Worm (Caenorhabditis elegans) whole organism, L4 larva: Measurements from ENCODE around the gene tag-196.

Source experiments
- D1046.2 ChIP-seq: fragments of 200-800 bp; sonication (Bioruptor generic); IDR thresholded peaks from 2 replicates; pipeline ENCODE4 v1.3.6; 2022; ENCODE audit warnings: missing genetic modification characterization, missing compliant biosample characterization
- F10B5.3 ChIP-seq: sonication (generic microtip); optimal IDR thresholded peaks from 2 replicates; lab custom pipeline; 2016; ENCODE audit warnings: mild to moderate bottlenecking, missing genetic modification characterization, missing compliant biosample characterization
- F49E8.2 ChIP-seq: sonication (generic microtip); optimal IDR thresholded peaks from 2 replicates; lab custom pipeline; 2016; ENCODE audit warnings: missing compliant biosample characterization, mild to moderate bottlenecking, missing genetic modification characterization, borderline replicate concordance
- Y48G9A.11 ChIP-seq: fragments of 200-800 bp; sonication (Bioruptor generic); IDR thresholded peaks from 2 replicates; pipeline ENCODE4 v1.3.6; 2022; ENCODE audit warnings: missing genetic modification reagents, missing genetic modification characterization, missing compliant biosample characterization
- Y75B8A.6 ChIP-seq: fragments of 200-800 bp; sonication (Bioruptor generic); IDR thresholded peaks from 2 replicates; pipeline ENCODE4 v1.3.6; 2022; ENCODE audit warnings: missing genetic modification reagents, missing genetic modification characterization, missing compliant biosample characterization
- ZK546.5 ChIP-seq, 2 experiments: sonication (generic microtip); optimal IDR thresholded peaks; 2 replicates each; lab custom pipeline; 2017; ENCODE audit warnings: missing biosample characterization in 2 of 2, missing genetic modification characterization in 2 of 2
- aly-2 ChIP-seq: sonication (generic microtip); optimal IDR thresholded peaks from 2 replicates; lab custom pipeline; 2018; ENCODE audit warnings: missing biosample characterization, missing genetic modification characterization
- arid-1 ChIP-seq: fragments of 200-800 bp; sonication (Bioruptor generic); conservative IDR thresholded peaks from 2 replicates; pipeline ENCODE4 v1.3.6; 2022; ENCODE audit warnings: missing genetic modification reagents, missing genetic modification characterization, missing compliant biosample characterization
- attf-4 ChIP-seq: sonication (generic microtip); optimal IDR thresholded peaks from 3 replicates; lab custom pipeline; 2017; ENCODE audit warnings: missing biosample characterization, missing genetic modification characterization
- ceh-20 ChIP-seq: fragments of 200-800 bp; sonication (Bioruptor generic); IDR thresholded peaks from 2 replicates; pipeline ENCODE4 v1.3.6; 2022; ENCODE audit warnings: missing genetic modification reagents, missing genetic modification characterization, missing compliant biosample characterization
- ceh-28 ChIP-seq: fragments of 150-350 bp; optimal IDR thresholded peaks from 2 replicates; lab custom pipeline; 2014; ENCODE audit warnings: missing biosample characterization, missing genetic modification reagents, missing genetic modification characterization
- ceh-32 ChIP-seq: sonication (generic microtip); optimal IDR thresholded peaks from 2 replicates; lab custom pipeline; 2016; ENCODE audit warnings: mild to moderate bottlenecking, missing genetic modification characterization, missing compliant biosample characterization; ENCODE audit not compliant: poor library complexity
- ceh-44 ChIP-seq: fragments of 200-800 bp; sonication (Bioruptor generic); IDR thresholded peaks from 2 replicates; pipeline ENCODE4 v1.3.6; 2022; ENCODE audit warnings: missing genetic modification reagents, missing genetic modification characterization, missing compliant biosample characterization
- ceh-82 ChIP-seq: sonication (generic microtip); optimal IDR thresholded peaks from 2 replicates; lab custom pipeline; 2017; ENCODE audit warnings: missing biosample characterization, missing genetic modification characterization
- cey-2 ChIP-seq: sonication (generic microtip); optimal IDR thresholded peaks from 3 replicates; lab custom pipeline; 2017; ENCODE audit warnings: missing genetic modification characterization, mild to moderate bottlenecking, missing compliant biosample characterization, antibody characterized with exemption, borderline replicate concordance; ENCODE audit not compliant: insufficient read depth
- daf-16 ChIP-seq, 3 experiments: sonication (generic microtip); optimal IDR thresholded peaks; 2 replicates each; lab custom pipeline; 2016 to 2017; ENCODE audit warnings: missing genetic modification characterization in 3 of 3, missing genetic modification reagents in 3 of 3, mild to moderate bottlenecking in 2 of 3, missing compliant biosample characterization in 2 of 3, missing biosample characterization in 1 of 3, moderate library complexity in 1 of 3
- daf-19 ChIP-seq: fragments of 200-800 bp; sonication (Bioruptor generic); conservative IDR thresholded peaks from 2 replicates; pipeline ENCODE4 v1.3.6; 2022; ENCODE audit warnings: missing genetic modification characterization, missing compliant biosample characterization
- daf-8 ChIP-seq: fragments of 200-800 bp; sonication (Bioruptor generic); IDR thresholded peaks from 2 replicates; pipeline ENCODE4 v1.3.6; 2022; ENCODE audit warnings: missing genetic modification characterization, missing compliant biosample characterization
- dmd-6 ChIP-seq: fragments of 200-800 bp; sonication (Bioruptor generic); IDR thresholded peaks from 2 replicates; pipeline ENCODE4 v1.3.6; 2022; ENCODE audit warnings: missing genetic modification reagents, missing genetic modification characterization, missing compliant biosample characterization
- dmd-9 ChIP-seq: fragments of 200-800 bp; sonication (Bioruptor generic); IDR thresholded peaks from 2 replicates; pipeline ENCODE4 v1.3.6; 2022; ENCODE audit warnings: missing genetic modification reagents, missing genetic modification characterization, missing compliant biosample characterization
- dve-1 ChIP-seq: sonication (generic microtip); optimal IDR thresholded peaks from 2 replicates; lab custom pipeline; 2017; ENCODE audit warnings: antibody characterized with exemption, mild to moderate bottlenecking, missing genetic modification characterization, missing compliant biosample characterization; ENCODE audit not compliant: insufficient read depth
- fkh-10 ChIP-seq: fragments of 150-350 bp; optimal IDR thresholded peaks from 2 replicates; lab custom pipeline; 2014; ENCODE audit warnings: missing biosample characterization, missing genetic modification reagents, missing genetic modification characterization
- fos-1 ChIP-seq: fragments of 150-350 bp; optimal IDR thresholded peaks from 2 replicates; lab custom pipeline; 2014; ENCODE audit warnings: missing biosample characterization, missing genetic modification characterization
- hlh-11 ChIP-seq: fragments of 200-800 bp; sonication (Bioruptor generic); optimal IDR thresholded peaks from 2 replicates; lab custom pipeline; 2018; ENCODE audit warnings: mild to moderate bottlenecking, missing genetic modification characterization, missing compliant biosample characterization
- jun-1 ChIP-seq: fragments of 150-350 bp; optimal IDR thresholded peaks from 2 replicates; lab custom pipeline; 2014; ENCODE audit warnings: missing biosample characterization, missing genetic modification reagents, missing genetic modification characterization
- lim-7 ChIP-seq: fragments of 200-800 bp; sonication (Bioruptor generic); IDR thresholded peaks from 2 replicates; pipeline ENCODE4 v1.3.6; 2022; ENCODE audit warnings: missing genetic modification characterization, missing compliant biosample characterization
- lin-1 ChIP-seq: fragments of 200-800 bp; sonication (Bioruptor generic); IDR thresholded peaks from 2 replicates; pipeline ENCODE4 v1.3.6; 2022; ENCODE audit warnings: missing genetic modification reagents, missing genetic modification characterization, missing compliant biosample characterization
- lin-15B ChIP-seq: fragments of 150-350 bp; sonication (generic microtip); optimal IDR thresholded peaks from 3 replicates; lab custom pipeline; 2014; ENCODE audit warnings: missing biosample characterization, missing genetic modification characterization
- lin-38 ChIP-seq: fragments of 200-800 bp; sonication (Bioruptor generic); IDR thresholded peaks from 2 replicates; pipeline ENCODE4 v1.3.6; 2022; ENCODE audit warnings: missing genetic modification reagents, missing genetic modification characterization, missing compliant biosample characterization
- lin-39 ChIP-seq: fragments of 150-350 bp; optimal IDR thresholded peaks from 2 replicates; lab custom pipeline; 2014; ENCODE audit warnings: missing biosample characterization, missing genetic modification reagents, missing genetic modification characterization
- lsy-2 ChIP-seq, 2 experiments: fragments of 150-350 bp in 1 of 2; sonication (generic microtip) in 1 of 2; optimal IDR thresholded peaks; 2 replicates each; lab custom pipeline; 2014 to 2017; ENCODE audit warnings: missing biosample characterization in 2 of 2, missing genetic modification characterization in 2 of 2
- mep-1 ChIP-seq: fragments of 150-350 bp; sonication (generic microtip); optimal IDR thresholded peaks from 3 replicates; lab custom pipeline; 2014; ENCODE audit warnings: missing biosample characterization, missing genetic modification characterization
- mes-2 ChIP-seq: sonication (generic microtip); optimal IDR thresholded peaks from 2 replicates; lab custom pipeline; 2016; ENCODE audit warnings: missing genotype, mild to moderate bottlenecking, missing genetic modification characterization, missing compliant biosample characterization; ENCODE audit not compliant: poor library complexity, severe bottlenecking
- mxl-3 ChIP-seq: fragments of 200-800 bp; sonication (Bioruptor generic); optimal IDR thresholded peaks from 2 replicates; lab custom pipeline; 2018; ENCODE audit warnings: mild to moderate bottlenecking, missing genetic modification characterization, missing compliant biosample characterization
- nhr-10 ChIP-seq: fragments of 150-350 bp; optimal IDR thresholded peaks from 2 replicates; lab custom pipeline; 2014; ENCODE audit warnings: missing biosample characterization, missing genetic modification characterization
- nhr-102 ChIP-seq: sonication (generic microtip); optimal IDR thresholded peaks from 2 replicates; lab custom pipeline; 2016; ENCODE audit warnings: mild to moderate bottlenecking, missing genetic modification characterization, moderate library complexity, missing compliant biosample characterization
- nhr-25 ChIP-seq: sonication (generic microtip); optimal IDR thresholded peaks from 2 replicates; lab custom pipeline; 2017; ENCODE audit warnings: missing genetic modification characterization, mild to moderate bottlenecking, missing compliant biosample characterization, antibody characterized with exemption, moderate library complexity, borderline replicate concordance; ENCODE audit not compliant: insufficient read depth
- nhr-28 ChIP-seq: fragments of 150-350 bp; optimal IDR thresholded peaks from 2 replicates; lab custom pipeline; 2014; ENCODE audit warnings: missing biosample characterization, missing genetic modification characterization
- pha-4 ChIP-seq, 2 experiments: fragments of 150-350 bp in 1 of 2; fragments of 200-800 bp in 1 of 2; sonication (Bioruptor generic) in 1 of 2; IDR thresholded peaks in 1 of 2; optimal IDR thresholded peaks in 1 of 2; 2 replicates each; pipeline versions ENCODE4 v1.3.6 to Lab custom; 2014 to 2022; ENCODE audit warnings: missing genetic modification characterization in 2 of 2, missing genetic modification reagents in 2 of 2, missing biosample characterization in 1 of 2, missing compliant biosample characterization in 1 of 2
- pqm-1 ChIP-seq: sonication (generic microtip); optimal IDR thresholded peaks from 2 replicates; lab custom pipeline; 2017; ENCODE audit warnings: missing biosample characterization, missing genetic modification characterization
- rbr-2 ChIP-seq: sonication (generic microtip); optimal IDR thresholded peaks from 2 replicates; lab custom pipeline; 2016; ENCODE audit warnings: missing genotype, missing genetic modification characterization, missing compliant biosample characterization
- skn-1 ChIP-seq: fragments of 150-350 bp; optimal IDR thresholded peaks from 2 replicates; lab custom pipeline; 2014; ENCODE audit warnings: missing biosample characterization, missing genetic modification characterization
- snpc-1.2 ChIP-seq: fragments of 200-800 bp; sonication (Bioruptor generic); IDR thresholded peaks from 2 replicates; pipeline ENCODE4 v1.3.6; 2022; ENCODE audit warnings: missing genetic modification reagents, missing genetic modification characterization, missing compliant biosample characterization
- snpc-4 ChIP-seq: fragments of 150-350 bp; optimal IDR thresholded peaks from 2 replicates; lab custom pipeline; 2014; ENCODE audit warnings: missing biosample characterization, missing genetic modification characterization
- spr-1 ChIP-seq: sonication (generic microtip); optimal IDR thresholded peaks from 2 replicates; lab custom pipeline; 2016; ENCODE audit warnings: mild to moderate bottlenecking, missing genetic modification characterization, missing compliant biosample characterization
- unc-62 ChIP-seq, 3 experiments: fragments of 150-350 bp in 1 of 3; sonication (generic microtip); optimal IDR thresholded peaks in 2 of 3; peaks in 1 of 3; 1 replicate in 1 of 3; 2 replicates in 2 of 3; lab custom pipeline; 2014 to 2017; ENCODE audit warnings: missing biosample characterization in 3 of 3, missing genetic modification characterization in 3 of 3, missing genetic modification reagents in 3 of 3, missing genotype in 1 of 3

tag-196 gene

ce11 chrV:8606099-8606696 lies 11.5 kb downstream of the tag-196 start, which contains the start of gene vps-60 (continued):
- TF ChIP-seq aly-2 (tag; lab: Kevin White, UChicago) (no peak), lim-7 (GFP tag; lab: Robert Waterston, UW) (0 out of 2 replicates have a peak, but pooled peaks have one; percentile 26), daf-8 (GFP tag; lab: Robert Waterston, UW) (no peak), daf-19 (GFP tag; lab: Robert Waterston, UW) (no peak), fkh-10 (GFP tag; lab: Kevin White, UChicago) (peak; percentile 74), ceh-82 (no peak), rbr-2 (peak; percentile 93), dmd-9 (GFP tag; lab: Robert Waterston, UW) (no peak), unc-62 (GFP tag; optimal IDR thresholded peaks at IDR 0.05 in 1 of 2; lab: Kevin White, UChicago) (peak in 1 of 2 experiments; percentile 96), unc-62 (tag; optimal IDR thresholded peaks at IDR 0.05; lab: Kevin White, UChicago) (no peak), daf-16 (GFP tag; optimal IDR thresholded peaks at IDR 0.05; lab: Kevin White, UChicago) (peak; percentile 26 to 53), daf-16 (tag; optimal IDR thresholded peaks at IDR 0.05; lab: Kevin White, UChicago) (peak; percentile 91), mep-1 (tag; lab: Kevin White, UChicago) (peak; percentile 95), pha-4 (GFP tag; IDR thresholded peaks at IDR 0.05; lab: Robert Waterston, UW) (peak; percentile 92), pha-4 (tag; optimal IDR thresholded peaks at IDR 0.05; lab: Kevin White, UChicago) (no peak), D1046.2 (GFP tag; lab: Robert Waterston, UW) (no peak), skn-1 (no peak), Y48G9A.11 (GFP tag; lab: Robert Waterston, UW) (peak; percentile 54; the same call in 1 of the 2 replicates), F49E8.2 (tag; lab: Kevin White, UChicago) (no peak), jun-1 (peak; percentile 90), lin-15B (tag; lab: Kevin White, UChicago) (no peak), hlh-11 (tag; lab: Kevin White, UChicago) (peak; percentile 97), nhr-102 (peak; percentile 66), ceh-44 (GFP tag; lab: Robert Waterston, UW) (no peak), Y75B8A.6 (GFP tag; lab: Robert Waterston, UW) (no peak), attf-4 (tag; lab: Kevin White, UChicago) (no peak), spr-1 (tag; lab: Kevin White, UChicago) (peak; percentile 69), mxl-3 (GFP tag; lab: Kevin White, UChicago) (peak; percentile 58), snpc-4 (tag; lab: Kevin White, UChicago) (peak; percentile 18), arid-1 (GFP tag; lab: Robert Waterston, UW) (peak; percentile 85), ceh-20 (GFP tag; lab: Robert Waterston, UW) (peak; percentile 89), ceh-32 (tag; lab: Kevin White, UChicago) (no peak), lin-38 (GFP tag; lab: Robert Waterston, UW) (peak; percentile 77), nhr-10 (tag; lab: Kevin White, UChicago) (peak; percentile 86), pqm-1 (tag; lab: Kevin White, UChicago) (peak; percentile 23), ceh-28 (tag; lab: Kevin White, UChicago) (peak; percentile 33), lin-39 (tag; lab: Kevin White, UChicago) (no peak), cey-2 (peak; percentile 21), F10B5.3 (tag; lab: Kevin White, UChicago) (no peak)

- peak; percentile 37; the same call in 1 of the 2 replicates for TF ChIP-seq dmd-6 (GFP tag; lab: Robert Waterston, UW)
- TF ChIP-seq daf-16 (GFP tag; optimal IDR thresholded peaks at IDR 0.05; lab: Kevin White, UChicago) = no peak
- peak; percentile 9 for TF ChIP-seq daf-16 (tag; optimal IDR thresholded peaks at IDR 0.05; lab: Kevin White, UChicago)
- TF ChIP-seq dve-1 (tag; lab: Kevin White, UChicago) = peak; percentile 18
- peak; percentile 59 for TF ChIP-seq nhr-28
- peak in 1 of 2 experiments; percentile 50 for TF ChIP-seq lsy-2 (tag; optimal IDR thresholded peaks at IDR 0.05; lab: Kevin White, UChicago)
- TF ChIP-seq ceh-20 (GFP tag; lab: Robert Waterston, UW) = peak; percentile 36; the same call in 1 of the 2 replicates
- TF ChIP-seq fos-1 (tag; lab: Kevin White, UChicago) = no peak
- TF ChIP-seq nhr-25 (tag; lab: Kevin White, UChicago) = peak; percentile 89
- peak in 1 of 2 experiments; percentile 61 for TF ChIP-seq unc-62 (GFP tag; optimal IDR thresholded peaks at IDR 0.05 in 1 of 2; lab: Kevin White, UChicago)
- no peak for TF ChIP-seq unc-62 (tag; optimal IDR thresholded peaks at IDR 0.05; lab: Kevin White, UChicago)
- TF ChIP-seq hlh-11 (tag; lab: Kevin White, UChicago) = peak; percentile 49
- TF ChIP-seq ZK546.5 (tag; optimal IDR thresholded peaks at IDR 0.05; lab: Kevin White, UChicago) = no peak
- TF ChIP-seq mep-1 (tag; lab: Kevin White, UChicago) = peak; percentile 28
- 0 out of 2 replicates have a peak, but pooled peaks have one; percentile 9 for TF ChIP-seq snpc-1.2 (GFP tag; lab: Robert Waterston, UW)
- TF ChIP-seq ceh-44 (GFP tag; lab: Robert Waterston, UW) = no peak
- no peak for TF ChIP-seq lin-1 (GFP tag; lab: Robert Waterston, UW)
- TF ChIP-seq mes-2 = peak; percentile 10
Observed at ce11 chrV:8607353-8607850, 12.7 kb downstream of the tag-196 start, which contains the start of gene smk-1. smk-1 (plus strand) TSS chrV:8607800.
